Worm (Caenorhabditis elegans) whole organism, late embryonic: ENCODE results near the gene ddx-23.
A peak's percentile ranks its signal among the peaks of the same experiment; 100 is the strongest.

Experiments used
- C08G9.2 ChIP-seq: sonication (generic microtip); optimal IDR thresholded peaks from 2 replicates; lab custom pipeline; 2016; ENCODE audit warnings: mild to moderate bottlenecking, missing genetic modification characterization, moderate library complexity, missing compliant biosample characterization
- C38D4.7 ChIP-seq: fragments of 200-800 bp; sonication (Bioruptor generic); optimal IDR thresholded peaks from 2 replicates; lab custom pipeline; 2018; ENCODE audit warnings: mild to moderate bottlenecking, missing genetic modification characterization, moderate library complexity, missing compliant biosample characterization
- K09A11.1 ChIP-seq: sonication (generic microtip); optimal IDR thresholded peaks from 2 replicates; lab custom pipeline; 2017; ENCODE audit warnings: antibody characterized with exemption, mild to moderate bottlenecking, missing genetic modification characterization, missing compliant biosample characterization; ENCODE audit not compliant: insufficient read depth
- T23F11.4 ChIP-seq: fragments of 200-800 bp; sonication (Bioruptor generic); optimal IDR thresholded peaks from 2 replicates; lab custom pipeline; 2018; ENCODE audit warnings: mild to moderate bottlenecking, missing genetic modification characterization, missing compliant biosample characterization
- Y22D7AL.16 ChIP-seq: sonication (generic microtip); optimal IDR thresholded peaks from 2 replicates; lab custom pipeline; 2016; ENCODE audit warnings: missing genetic modification characterization, missing compliant biosample characterization
- ahr-1 ChIP-seq: sonication (generic microtip); optimal IDR thresholded peaks from 2 replicates; lab custom pipeline; 2016; ENCODE audit warnings: missing genetic modification characterization, missing compliant biosample characterization
- ama-1 ChIP-seq: fragments of 150-350 bp; optimal IDR thresholded peaks from 2 replicates; lab custom pipeline; 2014
- ceh-18 ChIP-seq: sonication (generic microtip); optimal IDR thresholded peaks from 2 replicates; lab custom pipeline; 2016; ENCODE audit warnings: missing genetic modification characterization, missing compliant biosample characterization
- ceh-19 ChIP-seq: fragments of 200-800 bp; sonication (Bioruptor generic); optimal IDR thresholded peaks from 2 replicates; lab custom pipeline; 2018; ENCODE audit warnings: mild to moderate bottlenecking, missing genetic modification characterization, missing compliant biosample characterization
- ceh-22 ChIP-seq: sonication (generic microtip); optimal IDR thresholded peaks from 2 replicates; lab custom pipeline; 2017; ENCODE audit warnings: missing biosample characterization, missing genetic modification characterization
- ceh-24 ChIP-seq: sonication (generic microtip); optimal IDR thresholded peaks from 2 replicates; lab custom pipeline; 2016; ENCODE audit warnings: mild to moderate bottlenecking, missing genetic modification characterization, missing compliant biosample characterization
- ceh-30 ChIP-seq: fragments of 150-350 bp; optimal IDR thresholded peaks from 2 replicates; lab custom pipeline; 2014; ENCODE audit warnings: missing biosample characterization, missing genetic modification characterization
- ceh-34 ChIP-seq: sonication (generic microtip); optimal IDR thresholded peaks from 2 replicates; lab custom pipeline; 2016; ENCODE audit warnings: mild to moderate bottlenecking, missing genetic modification characterization, missing compliant biosample characterization
- ceh-45 ChIP-seq: fragments of 200-800 bp; sonication (Bioruptor generic); IDR thresholded peaks from 2 replicates; pipeline ENCODE4 v1.3.6; 2022; ENCODE audit warnings: missing genetic modification reagents, missing genetic modification characterization, missing compliant biosample characterization
- ceh-48 ChIP-seq: sonication (generic microtip); optimal IDR thresholded peaks from 2 replicates; lab custom pipeline; 2016; ENCODE audit warnings: missing genetic modification characterization, inconsistent platforms, missing compliant biosample characterization
- elt-2 ChIP-seq: sonication (generic microtip); optimal IDR thresholded peaks from 2 replicates; lab custom pipeline; 2016; ENCODE audit warnings: missing genetic modification reagents, missing genetic modification characterization, missing compliant biosample characterization
- elt-4 ChIP-seq: sonication (generic microtip); optimal IDR thresholded peaks from 2 replicates; lab custom pipeline; 2016; ENCODE audit warnings: missing genetic modification characterization, missing compliant biosample characterization
- fax-1 ChIP-seq: sonication (generic microtip); optimal IDR thresholded peaks from 2 replicates; lab custom pipeline; 2016; ENCODE audit warnings: missing genotype, missing genetic modification characterization, missing compliant biosample characterization
- fkh-10 ChIP-seq: fragments of 150-350 bp; optimal IDR thresholded peaks from 2 replicates; lab custom pipeline; 2014; ENCODE audit warnings: missing biosample characterization, missing genetic modification reagents, missing genetic modification characterization
- fkh-6 ChIP-seq: sonication (generic microtip); optimal IDR thresholded peaks from 2 replicates; lab custom pipeline; 2016; ENCODE audit warnings: missing genetic modification characterization, missing compliant biosample characterization
- gmeb-2 ChIP-seq: sonication (generic microtip); optimal IDR thresholded peaks from 2 replicates; lab custom pipeline; 2016; ENCODE audit warnings: missing genetic modification characterization, inconsistent platforms, missing compliant biosample characterization
- hlh-15 ChIP-seq: sonication (generic microtip); optimal IDR thresholded peaks from 2 replicates; lab custom pipeline; 2016; ENCODE audit warnings: missing genetic modification characterization, missing compliant biosample characterization
- hlh-30 ChIP-seq: sonication (generic microtip); optimal IDR thresholded peaks from 2 replicates; lab custom pipeline; 2017; ENCODE audit warnings: antibody characterized with exemption, missing genetic modification characterization, missing compliant biosample characterization; ENCODE audit not compliant: insufficient read depth
- hlh-8 ChIP-seq: sonication (generic microtip); optimal IDR thresholded peaks from 2 replicates; lab custom pipeline; 2016; ENCODE audit warnings: missing genotype, missing genetic modification characterization, missing compliant biosample characterization
- lim-6 ChIP-seq: sonication (generic microtip); optimal IDR thresholded peaks from 2 replicates; lab custom pipeline; 2016; ENCODE audit warnings: missing genetic modification characterization, missing compliant biosample characterization
- lin-11 ChIP-seq: fragments of 200-800 bp; sonication (Bioruptor generic); optimal IDR thresholded peaks from 2 replicates; lab custom pipeline; 2018; ENCODE audit warnings: mild to moderate bottlenecking, missing genetic modification characterization, missing compliant biosample characterization
- madf-2 ChIP-seq: sonication (generic microtip); optimal IDR thresholded peaks from 2 replicates; lab custom pipeline; 2017; ENCODE audit warnings: missing genetic modification characterization, missing compliant biosample characterization
- mec-3 ChIP-seq: sonication (generic microtip); optimal IDR thresholded peaks from 2 replicates; lab custom pipeline; 2016; ENCODE audit warnings: borderline replicate concordance, missing genetic modification characterization, missing compliant biosample characterization
- nhr-11 ChIP-seq: fragments of 150-350 bp; optimal IDR thresholded peaks from 2 replicates; lab custom pipeline; 2014; ENCODE audit warnings: missing biosample characterization, missing genetic modification characterization
- npax-4 ChIP-seq: sonication (generic microtip); optimal IDR thresholded peaks from 2 replicates; lab custom pipeline; 2016; ENCODE audit warnings: missing genetic modification characterization, missing compliant biosample characterization
- pag-3 ChIP-seq: sonication (generic microtip); optimal IDR thresholded peaks from 2 replicates; lab custom pipeline; 2016; ENCODE audit warnings: missing compliant biosample characterization, missing genetic modification characterization, borderline replicate concordance
- pax-1 ChIP-seq: fragments of 150-350 bp; optimal IDR thresholded peaks from 2 replicates; lab custom pipeline; 2014; ENCODE audit warnings: missing biosample characterization, missing genetic modification characterization
- pros-1 ChIP-seq: fragments of 150-350 bp; optimal IDR thresholded peaks from 2 replicates; lab custom pipeline; 2014; ENCODE audit warnings: missing biosample characterization, missing genetic modification reagents, missing genetic modification characterization
- ref-2 ChIP-seq: sonication (generic microtip); optimal IDR thresholded peaks from 2 replicates; lab custom pipeline; 2016; ENCODE audit warnings: missing genetic modification characterization, missing compliant biosample characterization
- sdc-2 ChIP-seq: sonication (generic microtip); optimal IDR thresholded peaks from 2 replicates; lab custom pipeline; 2016; ENCODE audit warnings: missing genotype, missing genetic modification characterization, missing compliant biosample characterization
- sox-4 ChIP-seq: sonication (generic microtip); optimal IDR thresholded peaks from 2 replicates; lab custom pipeline; 2017; ENCODE audit warnings: mild to moderate bottlenecking, missing genetic modification characterization, inconsistent platforms, missing compliant biosample characterization
- syd-9 ChIP-seq: sonication (generic microtip); optimal IDR thresholded peaks from 2 replicates; lab custom pipeline; 2016; ENCODE audit warnings: mild to moderate bottlenecking, missing genetic modification characterization, moderate library complexity, missing compliant biosample characterization
- unc-3 ChIP-seq, 2 experiments: fragments of 200-800 bp in 1 of 2; sonication (Bioruptor generic) in 1 of 2; sonication (generic microtip) in 1 of 2; conservative IDR thresholded peaks in 1 of 2; optimal IDR thresholded peaks in 1 of 2; 2 replicates each; pipeline versions ENCODE4 v1.3.6 to Lab custom; 2016 to 2022; ENCODE audit warnings: missing compliant biosample characterization in 2 of 2, missing genetic modification characterization in 2 of 2, missing genetic modification reagents in 1 of 2
- zip-5 ChIP-seq: sonication (generic microtip); optimal IDR thresholded peaks from 2 replicates; lab custom pipeline; 2016; ENCODE audit warnings: missing genetic modification characterization, missing compliant biosample characterization

The ddx-23 gene

DNA sequence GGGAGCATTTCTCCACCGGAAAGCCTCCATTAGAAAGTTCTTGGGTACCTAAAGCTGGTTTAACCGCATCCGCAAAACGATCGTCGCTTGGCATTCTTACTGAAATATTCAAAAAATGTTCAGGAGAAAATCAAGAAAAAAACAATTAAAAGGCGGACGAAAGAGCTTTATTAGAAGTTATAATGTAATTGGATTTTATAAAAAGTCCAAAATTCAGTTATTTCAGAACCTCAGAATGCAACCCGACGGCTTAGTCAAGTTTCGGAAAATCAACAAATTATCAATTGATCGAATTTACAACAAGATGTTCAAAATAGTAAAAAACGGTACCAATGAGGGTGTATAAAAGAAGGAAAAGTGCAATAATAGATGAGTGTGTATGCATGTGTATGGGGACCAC is 42.8 kb upstream of the ddx-23 start, which contains the start of gene pxl-1:
Gene pxl-1 (minus strand): TSS at position 101 of the 400 bp plus-strand sequence.
- TF ChIP-seq ahr-1 (no peak), lin-11 (tag; lab: Kevin White, UChicago) (no peak), ceh-24 (no peak), K09A11.1 (tag; lab: Kevin White, UChicago) (no peak), ceh-19 (GFP tag; lab: Kevin White, UChicago) (no peak), C08G9.2 (tag; lab: Kevin White, UChicago) (no peak), unc-3 (GFP tag; conservative IDR thresholded peaks at IDR 0.05; lab: Robert Waterston, UW) (no peak), unc-3 (tag; optimal IDR thresholded peaks at IDR 0.05; lab: Kevin White, UChicago) (no peak), ama-1 (no peak), zip-5 (no peak), Y22D7AL.16 (tag; lab: Kevin White, UChicago) (no peak), fkh-10 (GFP tag; lab: Kevin White, UChicago) (no peak), lim-6 (tag; lab: Kevin White, UChicago) (no peak), ceh-30 (tag; lab: Kevin White, UChicago) (no peak), pag-3 (tag; lab: Kevin White, UChicago) (no peak), ceh-34 (tag; lab: Kevin White, UChicago) (no peak), fkh-6 (no peak), hlh-8 (no peak), hlh-15 (no peak)

DNA sequence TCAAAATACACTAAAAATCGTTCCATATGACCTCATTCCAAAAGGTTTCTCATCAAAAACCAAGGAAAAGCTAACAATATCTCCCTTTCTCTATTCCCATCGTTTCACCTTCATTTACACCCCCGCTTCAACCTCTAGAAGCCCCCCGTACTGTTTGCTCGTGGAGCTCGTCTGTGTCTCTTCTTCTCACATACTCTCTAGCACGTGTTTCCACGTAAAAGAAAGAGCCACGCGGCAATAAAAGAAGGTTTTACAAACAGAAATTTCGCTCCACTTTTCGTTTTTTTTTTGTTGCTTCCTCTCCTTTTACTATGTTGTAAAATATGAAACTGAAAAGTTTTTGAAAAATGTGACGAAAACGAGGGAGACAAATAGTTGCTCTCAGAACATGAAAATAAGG is 39.8 kb upstream of the ddx-23 start:
- no peak for TF ChIP-seq fax-1 (tag; lab: Kevin White, UChicago)
- no peak for TF ChIP-seq K09A11.1 (tag; lab: Kevin White, UChicago)
- peak; percentile 15 for TF ChIP-seq ceh-18 (tag; lab: Kevin White, UChicago)
- no peak for TF ChIP-seq sox-4 (tag; lab: Kevin White, UChicago)
- TF ChIP-seq madf-2 (tag; lab: Kevin White, UChicago): no peak
- TF ChIP-seq elt-4: no peak

- no peak for TF ChIP-seq ceh-22 (tag; lab: Kevin White, UChicago)
- no peak for TF ChIP-seq ceh-45 (GFP tag; lab: Robert Waterston, UW)
- TF ChIP-seq sdc-2 (tag; lab: Kevin White, UChicago): no peak
- TF ChIP-seq T23F11.4 (GFP tag; lab: Kevin White, UChicago): no peak
- no peak for TF ChIP-seq ceh-24
- TF ChIP-seq ceh-18 (tag; lab: Kevin White, UChicago): no peak
- TF ChIP-seq zip-5: no peak
These were observed 35.6 kb upstream of the ddx-23 start, which contains the start of gene C28H8.8 for ce11 chrIII:5888675-5889074. TSS of gene C28H8.8 (minus strand) at chrIII:5888775.

DNA sequence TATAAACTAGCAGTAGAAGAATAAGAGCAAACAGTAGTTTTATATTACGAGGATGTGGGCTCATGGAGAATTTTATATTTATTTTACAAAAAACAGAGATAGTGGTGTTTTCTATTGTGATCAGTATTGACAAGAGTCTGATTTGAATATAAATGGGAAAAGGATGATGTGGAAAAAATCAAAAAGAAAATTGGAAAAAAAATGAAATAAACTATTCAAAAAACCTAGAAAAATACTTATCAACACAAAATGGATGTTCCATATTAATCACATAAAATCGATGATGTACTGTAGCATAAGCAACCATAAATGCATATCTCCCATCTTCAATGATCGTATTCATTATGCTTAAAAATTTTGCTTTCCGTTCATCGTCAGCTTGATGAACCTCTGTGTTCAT is 33.8 kb upstream of the ddx-23 start, which contains the start of gene C28H8.7:
Gene C28H8.7 (minus strand): TSS at position 101 of the 400 bp plus-strand sequence.
- TF ChIP-seq sox-4 (tag; lab: Kevin White, UChicago) (no peak), hlh-30 (tag; lab: Kevin White, UChicago) (no peak), ref-2 (tag; lab: Kevin White, UChicago) (no peak), C38D4.7 (no peak)

ce11 chrIII:5884459-5884858 is 31.4 kb upstream of the ddx-23 start:
- TF ChIP-seq syd-9 (tag; lab: Kevin White, UChicago) (no peak), gmeb-2 (tag; lab: Kevin White, UChicago) (no peak), pros-1 (tag; lab: Kevin White, UChicago) (no peak), lin-11 (tag; lab: Kevin White, UChicago) (no peak), elt-2 (tag; lab: Kevin White, UChicago) (no peak), pax-1 (tag; lab: Kevin White, UChicago) (no peak), mec-3 (no peak), npax-4 (tag; lab: Kevin White, UChicago) (no peak), ceh-30 (tag; lab: Kevin White, UChicago) (no peak), nhr-11 (tag; lab: Kevin White, UChicago) (no peak), madf-2 (tag; lab: Kevin White, UChicago) (no peak), ceh-48 (tag; lab: Kevin White, UChicago) (no peak)
- TF ChIP-seq, all 69 proteins: peak for 0
